Worm (Caenorhabditis elegans) whole organism, young adult: ENCODE results near the gene msp-40.

ENCODE experiments used
- Y53G8AR.9 ChIP-seq: fragments of 200-800 bp; sonication (Bioruptor generic); conservative IDR thresholded peaks from 2 replicates; pipeline ENCODE4 v1.3.6; 2022; ENCODE audit warnings: missing genetic modification reagents, missing genetic modification characterization, missing compliant biosample characterization
- dpff-1 ChIP-seq: sonication (generic microtip); optimal IDR thresholded peaks from 2 replicates; lab custom pipeline; 2017; ENCODE audit warnings: mild to moderate bottlenecking, missing genetic modification characterization, missing compliant biosample characterization
- dpl-1 ChIP-seq: fragments of 150-350 bp; optimal IDR thresholded peaks from 2 replicates; lab custom pipeline; 2014; ENCODE audit warnings: missing biosample characterization, missing genetic modification reagents, missing genetic modification characterization
- efl-1 ChIP-seq: fragments of 150-350 bp; optimal IDR thresholded peaks from 2 replicates; lab custom pipeline; 2014; ENCODE audit warnings: missing biosample characterization, missing genetic modification reagents, missing genetic modification characterization
- ekl-4 ChIP-seq: fragments of 200-800 bp; sonication (Bioruptor generic); IDR thresholded peaks from 2 replicates; pipeline ENCODE4 v1.3.6; 2022; ENCODE audit warnings: missing genetic modification reagents, missing genetic modification characterization, missing compliant biosample characterization
- madf-8 ChIP-seq: fragments of 200-800 bp; sonication (Bioruptor generic); conservative IDR thresholded peaks from 2 replicates; pipeline ENCODE4 v1.3.6; 2022; ENCODE audit warnings: missing genetic modification reagents, missing genetic modification characterization, missing compliant biosample characterization
- mxl-1 ChIP-seq: sonication (generic microtip); optimal IDR thresholded peaks from 2 replicates; lab custom pipeline; 2016; ENCODE audit warnings: missing genetic modification characterization, missing compliant biosample characterization
- nfya-2 ChIP-seq: fragments of 200-800 bp; sonication (Bioruptor generic); IDR thresholded peaks from 2 replicates; pipeline ENCODE4 v1.3.6; 2022; ENCODE audit warnings: missing genetic modification reagents, missing genetic modification characterization, missing compliant biosample characterization
- nhr-27 ChIP-seq: fragments of 200-800 bp; sonication (Bioruptor generic); optimal IDR thresholded peaks from 2 replicates; lab custom pipeline; 2018; ENCODE audit warnings: mild to moderate bottlenecking, missing genetic modification characterization, moderate library complexity, missing compliant biosample characterization
- nhr-80 ChIP-seq: sonication (generic microtip); optimal IDR thresholded peaks from 2 replicates; lab custom pipeline; 2016; ENCODE audit warnings: missing genetic modification characterization, missing compliant biosample characterization
- snpc-1.3 ChIP-seq: sonication (generic microtip); optimal IDR thresholded peaks from 2 replicates; lab custom pipeline; 2017; ENCODE audit warnings: missing genetic modification characterization, mild to moderate bottlenecking, missing compliant biosample characterization, antibody characterized with exemption, moderate library complexity, missing genotype, missing genetic modification reagents; ENCODE audit not compliant: insufficient read depth
- unc-130 ChIP-seq: sonication (generic microtip); optimal IDR thresholded peaks from 2 replicates; lab custom pipeline; 2016; ENCODE audit warnings: missing genetic modification reagents, missing genetic modification characterization, missing compliant biosample characterization
- unc-62 ChIP-seq: fragments of 150-350 bp; optimal IDR thresholded peaks from 2 replicates; lab custom pipeline; 2014; ENCODE audit warnings: missing biosample characterization, missing genetic modification reagents, missing genetic modification characterization
- ztf-6 ChIP-seq: fragments of 200-800 bp; sonication (Bioruptor generic); IDR thresholded peaks from 2 replicates; pipeline ENCODE4 v1.3.6; 2022; ENCODE audit warnings: missing genetic modification reagents, missing genetic modification characterization, missing compliant biosample characterization

ce11 chrII:4806726-4807125, 18.5 kb upstream of the msp-40 start:
- TF ChIP-seq unc-62 (GFP tag; lab: Kevin White, UChicago), result no peak
- no peak for TF ChIP-seq snpc-1.3 (tag; lab: Kevin White, UChicago)
- TF ChIP-seq dpl-1 (GFP tag; lab: Kevin White, UChicago), result no peak
- no peak for TF ChIP-seq unc-130 (GFP tag; lab: Kevin White, UChicago)
- no peak for TF ChIP-seq Y53G8AR.9 (GFP tag; lab: Robert Waterston, UW)
- no peak for TF ChIP-seq ekl-4 (GFP tag; lab: Robert Waterston, UW)
- TF ChIP-seq nhr-80 (tag; lab: Kevin White, UChicago), result no peak
- TF ChIP-seq dpff-1 (tag; lab: Kevin White, UChicago), result no peak
- no peak for TF ChIP-seq mxl-1 (tag; lab: Kevin White, UChicago)
- TF ChIP-seq nhr-27 (tag; lab: Kevin White, UChicago), result no peak
- TF ChIP-seq efl-1 (GFP tag; lab: Kevin White, UChicago), result no peak
- no peak for TF ChIP-seq madf-8
- no peak for TF ChIP-seq nfya-2 (GFP tag; lab: Robert Waterston, UW)
- no peak for TF ChIP-seq ztf-6 (GFP tag; lab: Robert Waterston, UW)
